Worm (Caenorhabditis elegans): ENCODE results near the gene R06F6.14.
A peak's percentile ranks its signal among the peaks of the same experiment; 100 is the strongest.

Gene R06F6.14

ce11 chrII:10840067-10840466, 31.0 kb downstream of the R06F6.14 start:
- TF ChIP-seq spr-1 (tag; optimal IDR thresholded peaks at IDR 0.05) (peak; percentile 71), ceh-28 (tag; optimal IDR thresholded peaks at IDR 0.05) (no peak), duxl-1 (tag; optimal IDR thresholded peaks at IDR 0.05; ENCODE audit: poor library complexity) (peak; percentile 91), hmg-1.1 (GFP tag; IDR thresholded peaks at IDR 0.05) (peak; percentile 94), lin-1 (GFP tag; IDR thresholded peaks at IDR 0.05) (peak; percentile 91), daf-16 (GFP tag; optimal IDR thresholded peaks at IDR 0.05) (peak; percentile 64 to 83), daf-16 (tag; optimal IDR thresholded peaks at IDR 0.05) (peak; percentile 68), gei-8 (GFP tag; optimal IDR thresholded peaks at IDR 0.05) (peak; percentile 60), madf-5 (GFP tag; IDR thresholded peaks at IDR 0.05) (peak; percentile 79 to 83; a peak in 3 of 4 replicates), ZK546.5 (tag; optimal IDR thresholded peaks at IDR 0.05) (no peak), mdl-1 (tag; optimal IDR thresholded peaks at IDR 0.05) (peak; percentile 30 to 71), Y105C5A.15 (GFP tag; IDR thresholded peaks at IDR 0.05) (peak; percentile 93; the same call in 1 of the 2 replicates), nhr-237 (tag; optimal IDR thresholded peaks at IDR 0.05) (no peak), zfp-3 (GFP tag; conservative IDR thresholded peaks at IDR 0.05) (peak; percentile 78; the same call in 1 of the 2 replicates), daf-8 (GFP tag; IDR thresholded peaks at IDR 0.05) (no peak), dpl-1 (GFP tag; optimal IDR thresholded peaks at IDR 0.05) (peak; percentile 63), skn-1 (tag; optimal IDR thresholded peaks at IDR 0.05) (no peak), jun-1 (tag; optimal IDR thresholded peaks at IDR 0.05) (no peak), nhr-76 (tag; optimal IDR thresholded peaks at IDR 0.05) (no peak), snpc-1.2 (GFP tag; IDR thresholded peaks at IDR 0.05) (peak; percentile 78), aha-1 (tag) (peak; percentile 98), Y48G9A.11 (GFP tag; IDR thresholded peaks at IDR 0.05) (peak; percentile 87), fkh-10 (GFP tag; optimal IDR thresholded peaks at IDR 0.05) (peak; percentile 41), pha-4 (GFP tag; IDR thresholded peaks at IDR 0.05) (peak; percentile 95), pha-4 (tag; optimal IDR thresholded peaks at IDR 0.05) (no peak), mep-1 (tag; optimal IDR thresholded peaks at IDR 0.05) (peak; percentile 93), nhr-48 (tag; optimal IDR thresholded peaks at IDR 0.05) (peak; percentile 55), dve-1 (tag; optimal IDR thresholded peaks at IDR 0.05; ENCODE audit: insufficient read depth) (peak; percentile 78), nhr-41 (GFP tag; IDR thresholded peaks at IDR 0.05) (peak; percentile 37; the same call in 1 of the 2 replicates), nhr-42 (GFP tag; IDR thresholded peaks at IDR 0.05) (peak; percentile 76; the same call in 1 of the 2 replicates), R02D3.7 (tag; optimal IDR thresholded peaks at IDR 0.05) (peak; percentile 18), F37D6.2 (tag; optimal IDR thresholded peaks at IDR 0.05) (peak; percentile 45), mxl-3 (GFP tag; optimal IDR thresholded peaks at IDR 0.05) (peak; percentile 61), ceh-62 (tag; optimal IDR thresholded peaks at IDR 0.05) (no peak), lim-7 (GFP tag; IDR thresholded peaks at IDR 0.05) (peak; percentile 89), F10B5.3 (tag; optimal IDR thresholded peaks at IDR 0.05) (peak; percentile 11), lsy-2 (tag; optimal IDR thresholded peaks at IDR 0.05) (peak; percentile 35 to 85), tra-1 (GFP tag; IDR thresholded peaks at IDR 0.05) (peak; percentile 79), pqm-1 (tag; optimal IDR thresholded peaks at IDR 0.05) (peak; percentile 6), snpc-4 (tag; optimal IDR thresholded peaks at IDR 0.05) (no peak), arid-1 (GFP tag; conservative IDR thresholded peaks at IDR 0.05) (peak; percentile 95), egl-27 (tag; optimal IDR thresholded peaks at IDR 0.05) (no peak), hlh-30 (tag; optimal IDR thresholded peaks at IDR 0.05; ENCODE audit: insufficient read depth) (peak; percentile 86), F26F4.8 (GFP tag; conservative IDR thresholded peaks at IDR 0.05) (peak; percentile 96), php-3 (GFP tag; IDR thresholded peaks at IDR 0.05) (peak; percentile 78), T20F7.1 (GFP tag; optimal IDR thresholded peaks at IDR 0.05) (peak; percentile 74), ceh-44 (GFP tag; IDR thresholded peaks at IDR 0.05) (peak; percentile 67; the same call in 1 of the 2 replicates), dmd-9 (GFP tag; IDR thresholded peaks at IDR 0.05) (peak; percentile 79; the same call in 1 of the 2 replicates), nhr-6 (tag; optimal IDR thresholded peaks at IDR 0.05) (peak; percentile 69), ces-1 (GFP tag; optimal IDR thresholded peaks at IDR 0.05) (peak; percentile 43), cey-2 (tag; optimal IDR thresholded peaks at IDR 0.05; ENCODE audit: borderline replicate concordance, insufficient read depth) (no peak)

Data from whole organism, L4 larva.